Worm (Caenorhabditis elegans) whole organism, L3 larva: ENCODE measurements around the gene T10D4.15.
"Not testable (repeated sequence)": the region's sequence is repeated elsewhere in the genome, so short reads cannot be mapped to it uniquely, and the experiment has no call there.

Experiments used
- R02D3.7 ChIP-seq: fragments of 150-350 bp; optimal IDR thresholded peaks from 2 replicates; lab custom pipeline; 2014; ENCODE audit warnings: missing biosample characterization, missing genetic modification characterization
- ama-1 ChIP-seq: fragments of 150-350 bp; optimal IDR thresholded peaks from 2 replicates; lab custom pipeline; 2018
- ceh-28 ChIP-seq: fragments of 150-350 bp; optimal IDR thresholded peaks from 2 replicates; lab custom pipeline; 2014; ENCODE audit warnings: missing biosample characterization, missing genetic modification reagents, missing genetic modification characterization
- ceh-82 ChIP-seq: fragments of 150-350 bp; optimal IDR thresholded peaks from 2 replicates; lab custom pipeline; 2014; ENCODE audit warnings: missing biosample characterization, missing genetic modification characterization
- ceh-9 ChIP-seq: sonication (generic microtip); optimal IDR thresholded peaks from 2 replicates; lab custom pipeline; 2018; ENCODE audit warnings: missing biosample characterization, missing genetic modification characterization
- daf-12 ChIP-seq: fragments of 150-350 bp; optimal IDR thresholded peaks from 2 replicates; lab custom pipeline; 2014; ENCODE audit warnings: missing biosample characterization, missing genetic modification reagents, missing genetic modification characterization
- egl-5 ChIP-seq: fragments of 150-350 bp; optimal IDR thresholded peaks from 2 replicates; lab custom pipeline; 2017; ENCODE audit warnings: missing biosample characterization, missing genetic modification reagents, missing genetic modification characterization, inconsistent platforms
- elt-1 ChIP-seq: fragments of 150-350 bp; optimal IDR thresholded peaks from 2 replicates; lab custom pipeline; 2014; ENCODE audit warnings: missing biosample characterization, missing genetic modification characterization
- eor-1 ChIP-seq, 2 experiments: fragments of 150-350 bp; optimal IDR thresholded peaks; 2 replicates each; lab custom pipeline; 2014 to 2018; ENCODE audit warnings: missing biosample characterization in 2 of 2, missing genetic modification characterization in 2 of 2
- fkh-10 ChIP-seq: sonication (generic microtip); optimal IDR thresholded peaks from 2 replicates; lab custom pipeline; 2017; ENCODE audit warnings: missing biosample characterization, missing genetic modification reagents, missing genetic modification characterization
- fkh-2 ChIP-seq: fragments of 150-350 bp; optimal IDR thresholded peaks from 2 replicates; lab custom pipeline; 2014; ENCODE audit warnings: missing biosample characterization, missing genetic modification reagents, missing genetic modification characterization
- lin-15B ChIP-seq: fragments of 150-350 bp; optimal IDR thresholded peaks from 2 replicates; lab custom pipeline; 2014; ENCODE audit warnings: missing biosample characterization, missing genetic modification characterization
- lin-39 ChIP-seq: fragments of 150-350 bp; optimal IDR thresholded peaks from 2 replicates; lab custom pipeline; 2018; ENCODE audit warnings: missing biosample characterization, missing genetic modification reagents, missing genetic modification characterization
- lsy-12 ChIP-seq: sonication (generic microtip); optimal IDR thresholded peaks from 2 replicates; lab custom pipeline; 2016; ENCODE audit warnings: mild to moderate bottlenecking, missing genetic modification characterization, missing compliant biosample characterization
- mdl-1 ChIP-seq: fragments of 150-350 bp; optimal IDR thresholded peaks from 2 replicates; lab custom pipeline; 2014; ENCODE audit warnings: missing biosample characterization, missing genetic modification characterization
- mml-1 ChIP-seq: fragments of 150-350 bp; sonication (generic microtip); optimal IDR thresholded peaks from 3 replicates; lab custom pipeline; 2014; ENCODE audit warnings: missing biosample characterization, missing genetic modification characterization
- nfya-1 ChIP-seq: sonication (generic microtip); optimal IDR thresholded peaks from 2 replicates; lab custom pipeline; 2017; ENCODE audit warnings: missing genetic modification characterization, mild to moderate bottlenecking, missing compliant biosample characterization, antibody characterized with exemption, moderate library complexity; ENCODE audit not compliant: insufficient read depth
- nhr-23 ChIP-seq: fragments of 150-350 bp; optimal IDR thresholded peaks from 2 replicates; lab custom pipeline; 2014; ENCODE audit warnings: missing biosample characterization, missing genetic modification reagents, missing genetic modification characterization
- nhr-43 ChIP-seq: sonication (generic microtip); optimal IDR thresholded peaks from 2 replicates; lab custom pipeline; 2016; ENCODE audit warnings: mild to moderate bottlenecking, missing genetic modification characterization, missing compliant biosample characterization; ENCODE audit not compliant: poor library complexity, severe bottlenecking
- nhr-67 ChIP-seq: fragments of 150-350 bp; optimal IDR thresholded peaks from 2 replicates; lab custom pipeline; 2014; ENCODE audit warnings: missing biosample characterization, missing genetic modification characterization
- nhr-77 ChIP-seq: fragments of 150-350 bp; optimal IDR thresholded peaks from 2 replicates; lab custom pipeline; 2014; ENCODE audit warnings: missing biosample characterization, missing genetic modification characterization
- pha-4 ChIP-seq: fragments of 150-350 bp; optimal IDR thresholded peaks from 2 replicates; lab custom pipeline; 2014; ENCODE audit warnings: missing biosample characterization, missing genetic modification reagents, missing genetic modification characterization
- pqm-1 ChIP-seq: fragments of 150-350 bp; optimal IDR thresholded peaks from 2 replicates; lab custom pipeline; 2017; ENCODE audit warnings: missing biosample characterization, missing genetic modification characterization, inconsistent platforms
- skn-1 ChIP-seq: fragments of 150-350 bp; optimal IDR thresholded peaks from 2 replicates; lab custom pipeline; 2014; ENCODE audit warnings: missing biosample characterization, missing genetic modification characterization
- unc-39 ChIP-seq: sonication (generic microtip); optimal IDR thresholded peaks from 4 replicates; lab custom pipeline; 2017; ENCODE audit warnings: missing biosample characterization, missing genetic modification characterization
- ztf-11 ChIP-seq: fragments of 150-350 bp; optimal IDR thresholded peaks from 2 replicates; lab custom pipeline; 2014; ENCODE audit warnings: missing biosample characterization, missing genetic modification characterization
- ztf-4 ChIP-seq: fragments of 150-350 bp; optimal IDR thresholded peaks from 2 replicates; lab custom pipeline; 2014; ENCODE audit warnings: missing biosample characterization, missing genetic modification characterization

The T10D4.15 gene

DNA sequence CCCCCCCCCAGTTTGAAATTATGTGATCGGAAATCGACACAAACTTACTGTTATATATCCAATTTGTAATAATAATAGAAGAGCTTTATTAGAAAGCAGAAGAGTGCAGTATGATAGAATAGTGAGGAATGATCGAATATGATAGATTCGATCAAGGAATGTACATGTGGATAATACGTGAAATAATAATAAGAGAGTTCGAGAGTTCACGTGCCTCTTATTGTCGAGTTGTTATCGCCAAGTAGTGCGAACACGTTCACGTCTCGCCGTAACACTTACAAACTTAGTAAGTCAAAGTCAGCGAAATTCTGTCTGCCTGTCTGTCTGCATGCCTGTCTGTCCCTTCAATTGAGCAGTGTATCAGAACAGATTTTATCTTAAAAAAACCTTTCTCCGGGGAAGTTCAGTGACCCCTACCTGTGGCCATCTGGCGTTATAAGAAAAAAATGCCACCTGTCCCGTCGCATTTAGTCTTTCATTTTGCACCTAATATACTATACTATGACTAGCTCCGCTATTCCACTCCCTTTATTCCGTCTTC, 37.4 kb downstream of the T10D4.15 start, which contains the start of the genes Y27F2A.6 and Y27F2A.8:
Gene Y27F2A.6 (minus strand): TSS at position 101 of the 541 bp plus-strand sequence.
Gene Y27F2A.8 (plus strand): TSS at position 491 of the 541 bp plus-strand sequence.
- TF ChIP-seq ceh-82, mdl-1, lsy-12 (tag; lab: Kevin White, UChicago): not testable (repeated sequence)

DNA sequence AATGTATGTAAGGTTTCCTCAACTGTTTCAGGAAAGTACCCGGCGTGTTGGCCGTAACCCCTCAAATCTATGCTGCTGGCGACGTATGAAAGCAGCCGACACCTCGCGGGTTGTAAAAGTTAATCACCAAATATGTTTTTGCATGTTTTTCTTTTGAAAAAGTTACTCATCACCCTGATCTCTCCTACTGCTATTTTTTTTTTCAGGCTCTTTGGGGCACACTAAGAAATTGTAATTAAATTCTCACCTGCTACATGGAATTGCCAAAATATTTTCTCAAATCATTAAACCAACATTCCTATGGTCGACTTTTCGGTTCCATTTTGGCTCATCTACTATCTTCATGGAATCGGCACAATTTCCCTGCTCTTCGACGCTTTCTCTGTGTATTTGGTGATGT, 38.9 kb downstream of the T10D4.15 start, which contains the start of gene sri-78:
Gene sri-78 (plus strand): TSS at position 301 of the 400 bp plus-strand sequence.
- not testable (repeated sequence) for TF ChIP-seq ceh-9, ceh-28, egl-5 (tag; lab: Kevin White, UChicago)

DNA sequence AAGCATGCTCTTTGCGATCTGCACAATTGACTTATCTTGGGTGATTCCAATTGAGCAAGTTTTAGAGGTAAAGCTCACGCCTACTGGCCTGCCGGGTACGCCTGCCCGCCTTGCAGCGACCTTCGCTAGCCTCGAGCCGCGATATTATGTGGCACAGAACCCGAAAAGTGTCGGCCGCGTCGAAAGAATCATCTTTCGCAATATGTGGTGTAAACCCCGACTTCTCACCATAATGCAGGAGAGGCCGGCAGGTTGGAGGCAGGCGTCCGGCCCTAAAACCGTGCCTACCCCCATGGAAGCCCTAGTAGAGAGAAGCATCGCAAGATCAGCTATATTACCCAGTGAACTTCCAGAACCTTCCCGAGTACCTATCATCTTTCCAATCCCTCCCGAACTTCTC, 39.9 kb downstream of the T10D4.15 start:
- TF ChIP-seq fkh-2 (tag; lab: Kevin White, UChicago) (no peak), mdl-1 (tag; lab: Kevin White, UChicago) (no peak), ama-1 (lab: Kevin White, UChicago) (no peak), fkh-10 (GFP tag; lab: Kevin White, UChicago) (no peak), lin-15B (tag; lab: Kevin White, UChicago) (no peak), nhr-43 (tag; lab: Kevin White, UChicago) (no peak), ztf-4 (tag; lab: Kevin White, UChicago) (no peak), nfya-1 (tag; lab: Kevin White, UChicago) (no peak), pha-4 (tag; lab: Kevin White, UChicago) (no peak), ztf-11 (tag; lab: Kevin White, UChicago) (no peak), nhr-77 (no peak), eor-1 (tag; optimal IDR thresholded peaks at IDR 0.05; lab: Kevin White, UChicago) (no peak), nhr-23 (tag; lab: Kevin White, UChicago) (no peak), unc-39 (tag; lab: Kevin White, UChicago) (no peak), lsy-12 (tag; lab: Kevin White, UChicago) (no peak), nhr-67 (tag; lab: Kevin White, UChicago) (no peak), R02D3.7 (tag; lab: Kevin White, UChicago) (no peak), daf-12 (tag; lab: Kevin White, UChicago) (no peak)
- TF ChIP-seq, all 47 proteins: peak for 0

DNA sequence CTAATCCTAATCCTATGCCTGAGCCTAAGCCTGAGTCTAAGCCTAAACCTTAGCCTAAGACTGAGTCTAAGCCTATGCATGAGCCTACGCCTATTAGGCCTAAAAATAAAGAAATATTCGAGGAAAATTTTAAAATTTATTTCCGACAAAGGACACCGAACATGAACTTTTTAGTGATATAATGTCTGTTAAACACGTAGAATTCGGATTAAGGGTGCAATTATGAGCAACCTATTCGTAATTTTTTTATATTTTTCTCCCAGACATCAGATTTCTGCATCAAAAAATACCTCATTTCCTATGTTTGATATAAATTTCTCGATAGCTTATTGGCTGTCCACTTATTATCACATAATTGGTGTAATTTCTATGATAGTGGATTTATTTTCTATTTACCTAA, 43.1 kb downstream of the T10D4.15 start, which contains the start of gene Y27F2A.11:
Gene Y27F2A.11 (plus strand): TSS at position 301 of the 400 bp plus-strand sequence.
- TF ChIP-seq fkh-10 (GFP tag; lab: Kevin White, UChicago); pqm-1 (tag; lab: Kevin White, UChicago); mml-1 (tag; lab: Kevin White, UChicago): not testable (repeated sequence)
- TF ChIP-seq, all 47 proteins: peak for 0; not testable (repeated sequence) for 47

DNA sequence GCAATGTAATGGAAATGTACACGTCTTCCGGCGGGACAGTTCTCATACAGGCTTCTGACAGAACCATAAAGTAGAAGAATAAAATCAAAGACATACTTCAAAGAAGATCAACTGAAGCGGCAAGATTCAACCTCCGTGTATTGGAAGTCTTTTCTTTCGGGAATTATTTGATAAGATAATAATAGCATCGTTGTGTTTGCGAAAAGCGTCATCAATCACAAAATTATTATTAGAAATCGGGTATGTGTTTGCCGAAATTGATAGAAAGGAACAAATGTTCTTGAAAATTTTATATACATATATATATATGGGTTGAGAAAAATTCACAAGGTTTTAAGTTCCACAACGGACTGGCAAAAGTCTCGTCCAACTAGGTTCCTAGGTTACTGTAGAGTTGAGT, 45.6 kb downstream of the T10D4.15 start, which contains the start of gene Y27F2A.9:
Gene Y27F2A.9 (minus strand): TSS at position 101 of the 400 bp plus-strand sequence.
- TF ChIP-seq elt-1, ceh-28, ztf-11 (tag; lab: Kevin White, UChicago): not testable (repeated sequence)

DNA sequence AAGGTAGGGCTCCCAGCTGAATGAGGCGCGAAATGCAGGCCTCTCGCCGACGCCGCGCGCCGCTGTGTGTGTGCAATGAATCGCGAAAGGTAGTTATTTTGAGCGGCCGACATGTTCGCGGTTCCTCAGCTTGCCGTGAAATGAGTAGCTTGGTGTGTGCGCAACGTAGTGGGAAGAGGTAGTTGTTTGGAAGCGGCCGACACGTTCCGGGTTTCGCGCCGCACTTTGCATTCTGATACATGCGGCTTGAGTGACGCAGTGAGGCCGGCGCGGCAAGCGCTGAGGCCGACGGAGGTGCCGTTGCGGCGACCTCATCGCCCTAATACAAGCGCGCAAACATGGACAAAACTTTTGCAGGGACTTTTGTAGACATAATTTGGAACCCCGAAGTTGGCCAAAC, 49.8 kb downstream of the T10D4.15 start:
- no peak for TF ChIP-seq egl-5 (tag; lab: Kevin White, UChicago)
- no peak for TF ChIP-seq pqm-1 (tag; lab: Kevin White, UChicago)
- TF ChIP-seq skn-1 (tag; lab: Kevin White, UChicago), result no peak
- no peak for TF ChIP-seq ceh-82 (tag; lab: Kevin White, UChicago)
- no peak for TF ChIP-seq lin-39 (tag; lab: Kevin White, UChicago)
- TF ChIP-seq, all 47 proteins: peak for 0

DNA sequence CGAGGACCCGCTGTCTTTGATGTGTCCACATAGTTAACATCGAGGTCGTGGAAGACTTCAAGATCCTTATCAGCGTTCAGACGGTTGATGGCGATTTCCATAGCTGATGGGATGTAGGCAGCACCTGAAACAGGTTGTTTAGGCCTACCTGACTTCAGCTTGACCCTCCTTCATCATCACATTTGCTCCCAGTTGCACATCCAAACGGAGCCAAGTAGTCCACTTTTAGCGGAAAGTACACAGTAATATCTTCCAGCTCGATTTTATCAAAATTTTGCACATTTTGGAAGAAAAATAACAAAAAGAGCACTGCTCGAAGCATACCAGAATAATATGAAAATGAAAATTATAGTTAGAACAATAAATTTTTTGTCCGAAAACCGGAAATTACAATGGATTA, 51.0 kb downstream of the T10D4.15 start, which contains the start of gene gcy-15:
Gene gcy-15 (minus strand): TSS at position 101 of the 400 bp plus-strand sequence.
- TF ChIP-seq pqm-1 (tag; lab: Kevin White, UChicago), result no peak
- TF ChIP-seq eor-1 (tag; optimal IDR thresholded peaks at IDR 0.05; lab: Kevin White, UChicago), result no peak
- TF ChIP-seq ztf-11 (tag; lab: Kevin White, UChicago), result no peak
- no peak for TF ChIP-seq nhr-77
